Worm (Caenorhabditis elegans): ENCODE data around the gene F56D5.9.

Gene F56D5.9

DNA sequence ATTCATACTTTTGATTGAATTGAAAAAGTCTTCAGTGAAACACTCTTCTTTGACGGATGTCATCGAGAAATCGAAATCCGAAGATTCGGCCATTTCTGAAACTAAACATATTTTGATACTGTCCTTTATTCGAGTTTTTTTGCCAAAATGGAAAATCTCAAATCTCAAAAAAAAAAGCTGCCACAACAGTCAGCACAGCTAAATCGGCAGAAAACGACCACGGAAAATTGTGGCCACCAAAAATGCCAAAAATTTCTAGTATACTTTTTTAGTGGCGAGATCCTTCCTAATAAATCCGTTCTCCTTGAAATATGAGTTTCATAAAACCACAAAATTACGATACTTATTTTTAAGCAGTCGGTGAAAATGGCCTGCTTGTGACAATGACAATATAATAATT lies 21.6 kb upstream of the F56D5.9 start, which contains the start of gene F38E11.9 (continued):
- TF ChIP-seq dpl-1 (GFP tag; optimal IDR thresholded peaks at IDR 0.05) (no peak), Y95B8A.8 (GFP tag; IDR thresholded peaks at IDR 0.05) (no peak)

DNA sequence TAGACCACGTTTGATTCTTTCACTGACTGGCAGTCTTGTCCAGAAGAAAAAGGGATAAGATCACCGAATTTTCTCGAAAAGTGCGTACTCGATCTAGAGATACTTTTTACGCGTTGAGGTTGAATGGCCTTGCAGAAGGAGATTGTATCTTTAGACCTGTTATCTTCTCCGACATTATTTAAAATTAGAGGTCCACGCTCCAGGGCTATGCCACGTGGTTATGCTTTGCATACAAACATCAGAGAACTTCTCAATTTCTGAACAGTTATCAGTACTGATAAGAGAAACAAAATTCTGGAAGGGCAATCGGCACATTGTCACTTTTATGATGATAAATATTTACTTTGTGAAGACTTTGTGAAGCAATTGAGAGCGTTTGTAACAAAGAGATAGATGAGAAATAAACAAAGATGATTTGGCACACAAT lies 19.8 kb upstream of the F56D5.9 start:
- TF ChIP-seq ztf-22 (GFP tag; optimal IDR thresholded peaks at IDR 0.05) (peak; percentile 47), ZK185.1 (tag; optimal IDR thresholded peaks at IDR 0.05; ENCODE audit: poor library complexity, severe bottlenecking) (no peak), B0019.2 (GFP tag; conservative IDR thresholded peaks at IDR 0.05) (no peak), somi-1 (GFP tag; optimal IDR thresholded peaks at IDR 0.05) (peak; percentile 63), egl-44 (GFP tag; IDR thresholded peaks at IDR 0.05) (no peak), mel-28 (tag; optimal IDR thresholded peaks at IDR 0.05; ENCODE audit: borderline replicate concordance) (no peak), F39B2.1 (GFP tag; IDR thresholded peaks at IDR 0.05) (no peak), let-607 (tag; optimal IDR thresholded peaks at IDR 0.05) (peak; percentile 64 to 86), lin-54 (GFP tag; optimal IDR thresholded peaks at IDR 0.05) (peak; percentile 36), attf-5 (GFP tag; optimal IDR thresholded peaks at IDR 0.05) (peak; percentile 39), rpc-1 (optimal IDR thresholded peaks at IDR 0.05) (no peak), rpc-1 (tag; optimal IDR thresholded peaks at IDR 0.05) (no peak), tbp1 (GFP tag; optimal IDR thresholded peaks at IDR 0.05) (peak; percentile 49), nfya-2 (GFP tag; IDR thresholded peaks at IDR 0.05) (no peak), Y56A3A.18 (GFP tag; IDR thresholded peaks at IDR 0.05) (no peak), madf-6 (GFP tag; IDR thresholded peaks at IDR 0.05) (no peak), unc-130 (GFP tag; optimal IDR thresholded peaks at IDR 0.05) (no peak), sdz-38 (tag; optimal IDR thresholded peaks at IDR 0.05) (no peak), pha-4 (tag; optimal IDR thresholded peaks at IDR 0.05) (peak; percentile 84), ztf-26 (tag; optimal IDR thresholded peaks at IDR 0.05) (peak; percentile 81), C06A6.2 (GFP tag; conservative IDR thresholded peaks at IDR 0.05) (peak; percentile 38; the same call in 1 of the 2 replicates), atf-7 (tag; optimal IDR thresholded peaks at IDR 0.05) (no peak), nhr-179 (tag; optimal IDR thresholded peaks at IDR 0.05) (no peak), F57C9.4 (tag; optimal IDR thresholded peaks at IDR 0.05) (no peak), nhr-80 (tag; optimal IDR thresholded peaks at IDR 0.05) (peak; percentile 86), lin-26 (GFP tag; IDR thresholded peaks at IDR 0.05) (0 out of 2 replicates have a peak, but pooled peaks have one; percentile 20), ceh-27 (GFP tag; optimal IDR thresholded peaks at IDR 0.05) (no peak), cebp-2 (GFP tag; IDR thresholded peaks at IDR 0.05) (0 out of 2 replicates have a peak, but pooled peaks have one; percentile 11), madf-8 (GFP tag; conservative IDR thresholded peaks at IDR 0.05) (no peak), T07F8.4 (tag; optimal IDR thresholded peaks at IDR 0.05) (no peak), egl-18 (GFP tag; IDR thresholded peaks at IDR 0.05) (no peak), dox-1 (GFP tag; IDR thresholded peaks at IDR 0.05) (peak; percentile 44; the same call in 1 of the 2 replicates), athp-1 (tag; optimal IDR thresholded peaks at IDR 0.05) (peak; percentile 30), F49E8.2 (tag; optimal IDR thresholded peaks at IDR 0.05; ENCODE audit: insufficient read depth) (no peak), F37B4.10 (GFP tag; IDR thresholded peaks at IDR 0.05) (no peak), Y53G8AR.9 (GFP tag; conservative IDR thresholded peaks at IDR 0.05) (no peak), zim-3 (tag; optimal IDR thresholded peaks at IDR 0.05) (no peak), hrde-1 (tag; optimal IDR thresholded peaks at IDR 0.05; ENCODE audit: borderline replicate concordance) (no peak), lag-1 (GFP tag; IDR thresholded peaks at IDR 0.05) (no peak), snpc-1.1 (tag; optimal IDR thresholded peaks at IDR 0.05; ENCODE audit: insufficient read depth) (no peak), attf-6 (GFP tag; IDR thresholded peaks at IDR 0.05) (no peak), dpff-1 (tag; optimal IDR thresholded peaks at IDR 0.05) (no peak), hmg-1.2 (GFP tag; IDR thresholded peaks at IDR 0.05) (no peak), mcd-1 (GFP tag; IDR thresholded peaks at IDR 0.05) (0 out of 2 replicates have a peak, but pooled peaks have one; percentile 17), chd-7 (tag; optimal IDR thresholded peaks at IDR 0.05) (peak; percentile 46)
